Worm (Caenorhabditis elegans) whole organism, mixed stage, embryonic: ENCODE data around the gene srd-12.

Experiments
- ces-1 ChIP-seq: fragments of 150-350 bp; optimal IDR thresholded peaks from 2 replicates; lab custom pipeline; 2014; ENCODE audit warnings: missing biosample characterization, missing genetic modification reagents, missing genetic modification characterization
- elt-3 ChIP-seq: fragments of 150-350 bp; optimal IDR thresholded peaks from 2 replicates; lab custom pipeline; 2014; ENCODE audit warnings: missing biosample characterization, missing genetic modification characterization

- TF ChIP-seq elt-3 (no peak), ces-1 (GFP tag; lab: Kevin White, UChicago) (no peak)
Observed at ce11 chrIV:5627056-5627455, 3.0 kb downstream of the srd-12 start, which contains the start of gene srsx-14.
